Worm (Caenorhabditis elegans) whole organism, L1 larva: ENCODE measurements around the gene C07B5.3.

ENCODE experiments used
- C04F5.9 ChIP-seq: sonication (generic microtip); optimal IDR thresholded peaks from 2 replicates; lab custom pipeline; 2016; ENCODE audit warnings: missing genetic modification characterization, missing compliant biosample characterization
- C16A3.4 ChIP-seq: fragments of 150-350 bp; optimal IDR thresholded peaks from 2 replicates; lab custom pipeline; 2014; ENCODE audit warnings: missing biosample characterization, missing genetic modification characterization
- C34B4.2 ChIP-seq: sonication (generic microtip); optimal IDR thresholded peaks from 2 replicates; lab custom pipeline; 2017; ENCODE audit warnings: mild to moderate bottlenecking, missing genetic modification characterization, missing compliant biosample characterization
- aha-1 ChIP-seq: fragments of 150-350 bp; optimal IDR thresholded peaks from 2 replicates; lab custom pipeline; 2014; ENCODE audit warnings: missing biosample characterization, missing genetic modification characterization
- ama-1 ChIP-seq: fragments of 150-350 bp; optimal IDR thresholded peaks from 2 replicates; lab custom pipeline; 2014
- blmp-1 ChIP-seq: fragments of 150-350 bp; optimal IDR thresholded peaks from 2 replicates; lab custom pipeline; 2014; ENCODE audit warnings: missing biosample characterization, missing genetic modification characterization
- ceh-63 ChIP-seq: fragments of 200-800 bp; sonication (Bioruptor generic); optimal IDR thresholded peaks from 2 replicates; lab custom pipeline; 2018; ENCODE audit warnings: mild to moderate bottlenecking, missing genetic modification characterization, missing compliant biosample characterization
- ceh-90 ChIP-seq: sonication (generic microtip); optimal IDR thresholded peaks from 2 replicates; lab custom pipeline; 2016; ENCODE audit warnings: missing genetic modification characterization, missing compliant biosample characterization
- efl-1 ChIP-seq, 4 experiments: fragments of 150-350 bp; optimal IDR thresholded peaks in 3 of 4; peaks in 1 of 4; 1 replicate in 1 of 4; 2 replicates in 3 of 4; lab custom pipeline; 2014; ENCODE audit warnings: missing biosample characterization in 2 of 4, missing genetic modification characterization in 2 of 4, missing genetic modification reagents in 2 of 4
- egl-27 ChIP-seq, 2 experiments: fragments of 150-350 bp in 1 of 2; sonication (generic microtip); optimal IDR thresholded peaks; 3 replicates each; lab custom pipeline; 2017 to 2018; ENCODE audit warnings: missing biosample characterization in 2 of 2, missing genetic modification characterization in 2 of 2, missing genetic modification reagents in 2 of 2
- elt-2 ChIP-seq: sonication (generic microtip); optimal IDR thresholded peaks from 2 replicates; lab custom pipeline; 2016; ENCODE audit warnings: missing genetic modification characterization, mild to moderate bottlenecking, inconsistent platforms, missing compliant biosample characterization, missing genetic modification reagents
- ets-5 ChIP-seq: fragments of 200-800 bp; sonication (Bioruptor generic); IDR thresholded peaks from 2 replicates; pipeline ENCODE4 v1.3.6; 2022; ENCODE audit warnings: missing genetic modification characterization, missing compliant biosample characterization
- fkh-4 ChIP-seq: sonication (generic microtip); optimal IDR thresholded peaks from 2 replicates; lab custom pipeline; 2016; ENCODE audit warnings: missing compliant biosample characterization, missing genetic modification characterization, borderline replicate concordance
- fkh-8 ChIP-seq: sonication (generic microtip); optimal IDR thresholded peaks from 2 replicates; lab custom pipeline; 2016; ENCODE audit warnings: mild to moderate bottlenecking, missing genetic modification characterization, missing compliant biosample characterization
- grh-1 ChIP-seq: fragments of 200-800 bp; sonication (Bioruptor generic); IDR thresholded peaks from 2 replicates; pipeline ENCODE4 v1.3.6; 2022; ENCODE audit warnings: missing genetic modification reagents, missing genetic modification characterization, missing compliant biosample characterization
- irx-1 ChIP-seq: sonication (generic microtip); optimal IDR thresholded peaks from 2 replicates; lab custom pipeline; 2016; ENCODE audit warnings: missing genetic modification characterization, missing compliant biosample characterization
- jun-1 ChIP-seq: fragments of 150-350 bp; optimal IDR thresholded peaks from 2 replicates; lab custom pipeline; 2014; ENCODE audit warnings: missing biosample characterization, missing genetic modification reagents, missing genetic modification characterization
- lin-13 ChIP-seq: fragments of 150-350 bp; optimal IDR thresholded peaks from 2 replicates; lab custom pipeline; 2014; ENCODE audit warnings: missing biosample characterization, missing genetic modification reagents, missing genetic modification characterization
- lin-14 ChIP-seq: fragments of 200-800 bp; sonication (Bioruptor generic); optimal IDR thresholded peaks from 2 replicates; lab custom pipeline; 2018; ENCODE audit warnings: mild to moderate bottlenecking, missing genetic modification characterization, moderate library complexity, missing compliant biosample characterization
- lin-35 ChIP-seq, 2 experiments: fragments of 150-350 bp; optimal IDR thresholded peaks; 2 replicates each; lab custom pipeline; 2014; ENCODE audit warnings: missing biosample characterization in 2 of 2, missing genetic modification characterization in 2 of 2, missing genetic modification reagents in 2 of 2
- lin-39 ChIP-seq: fragments of 150-350 bp; optimal IDR thresholded peaks from 2 replicates; lab custom pipeline; 2014; ENCODE audit warnings: missing biosample characterization, missing genetic modification reagents, missing genetic modification characterization
- lsy-2 ChIP-seq, 2 experiments: fragments of 150-350 bp; optimal IDR thresholded peaks; 2 replicates each; lab custom pipeline; 2014; ENCODE audit warnings: missing biosample characterization in 2 of 2, missing genetic modification characterization in 2 of 2
- mab-9 ChIP-seq: fragments of 200-800 bp; sonication (Bioruptor generic); IDR thresholded peaks from 2 replicates; pipeline ENCODE4 v1.3.6; 2022; ENCODE audit warnings: missing genetic modification reagents, missing genetic modification characterization, missing compliant biosample characterization
- mdl-1 ChIP-seq, 2 experiments: fragments of 150-350 bp; optimal IDR thresholded peaks; 2 replicates each; lab custom pipeline; 2014 to 2017; ENCODE audit warnings: missing biosample characterization in 2 of 2, missing genetic modification characterization in 2 of 2, inconsistent platforms in 1 of 2
- mep-1 ChIP-seq: fragments of 150-350 bp; optimal IDR thresholded peaks from 2 replicates; lab custom pipeline; 2014; ENCODE audit warnings: missing biosample characterization, missing genetic modification characterization
- nhr-11 ChIP-seq: fragments of 150-350 bp; optimal IDR thresholded peaks from 2 replicates; lab custom pipeline; 2014; ENCODE audit warnings: missing biosample characterization, missing genetic modification characterization
- nhr-12 ChIP-seq: sonication (generic microtip); optimal IDR thresholded peaks from 2 replicates; lab custom pipeline; 2017; ENCODE audit warnings: missing biosample characterization, missing genetic modification characterization
- nhr-19 ChIP-seq: fragments of 200-800 bp; sonication (Bioruptor generic); conservative IDR thresholded peaks from 2 replicates; pipeline ENCODE4 v1.3.6; 2022; ENCODE audit warnings: missing genetic modification characterization, missing compliant biosample characterization
- nhr-20 ChIP-seq: sonication (generic microtip); optimal IDR thresholded peaks from 2 replicates; lab custom pipeline; 2016; ENCODE audit warnings: mild to moderate bottlenecking, missing genetic modification characterization, missing compliant biosample characterization
- nhr-47 ChIP-seq: sonication (generic microtip); optimal IDR thresholded peaks from 2 replicates; lab custom pipeline; 2016; ENCODE audit warnings: mild to moderate bottlenecking, missing genetic modification characterization, moderate library complexity, missing compliant biosample characterization
- nhr-71 ChIP-seq: sonication (generic microtip); optimal IDR thresholded peaks from 2 replicates; lab custom pipeline; 2016; ENCODE audit warnings: mild to moderate bottlenecking, missing genetic modification characterization, moderate library complexity, missing compliant biosample characterization
- nhr-84 ChIP-seq: sonication (generic microtip); optimal IDR thresholded peaks from 2 replicates; lab custom pipeline; 2017; ENCODE audit warnings: missing biosample characterization, missing genetic modification characterization
- nhr-85 ChIP-seq: sonication (generic microtip); peaks from one replicate; lab custom pipeline; 2016; ENCODE audit warnings: missing genetic modification characterization, inconsistent platforms, missing compliant biosample characterization
- pag-3 ChIP-seq: sonication (generic microtip); optimal IDR thresholded peaks from 2 replicates; lab custom pipeline; 2017; ENCODE audit warnings: missing genetic modification characterization, mild to moderate bottlenecking, missing compliant biosample characterization, antibody characterized with exemption, borderline replicate concordance; ENCODE audit not compliant: insufficient read depth
- pax-3 ChIP-seq: fragments of 200-800 bp; sonication (Bioruptor generic); optimal IDR thresholded peaks from 2 replicates; lab custom pipeline; 2018; ENCODE audit warnings: mild to moderate bottlenecking, missing genetic modification characterization, moderate library complexity, missing compliant biosample characterization
- skn-1 ChIP-seq: fragments of 150-350 bp; optimal IDR thresholded peaks from 2 replicates; lab custom pipeline; 2014; ENCODE audit warnings: missing biosample characterization, missing genetic modification characterization
- snu-23 ChIP-seq: sonication (generic microtip); optimal IDR thresholded peaks from 2 replicates; lab custom pipeline; 2016; ENCODE audit warnings: missing genetic modification characterization, missing compliant biosample characterization
- sptf-1 ChIP-seq: fragments of 150-350 bp; optimal IDR thresholded peaks from 2 replicates; lab custom pipeline; 2014; ENCODE audit warnings: missing biosample characterization, missing genetic modification characterization
- sup-37 ChIP-seq: fragments of 200-800 bp; sonication (Bioruptor generic); optimal IDR thresholded peaks from 2 replicates; lab custom pipeline; 2018; ENCODE audit warnings: mild to moderate bottlenecking, missing genetic modification characterization, missing compliant biosample characterization
- tlp-1 ChIP-seq: fragments of 150-350 bp; optimal IDR thresholded peaks from 2 replicates; lab custom pipeline; 2014; ENCODE audit warnings: missing biosample characterization, missing genetic modification characterization
- unc-62 ChIP-seq: fragments of 150-350 bp; optimal IDR thresholded peaks from 2 replicates; lab custom pipeline; 2014; ENCODE audit warnings: missing biosample characterization, missing genetic modification reagents, missing genetic modification characterization
- unc-86 ChIP-seq: sonication (generic microtip); optimal IDR thresholded peaks from 2 replicates; lab custom pipeline; 2016; ENCODE audit warnings: missing genetic modification characterization, missing compliant biosample characterization
- zip-4 ChIP-seq: fragments of 200-800 bp; sonication (Bioruptor generic); optimal IDR thresholded peaks from 2 replicates; lab custom pipeline; 2018; ENCODE audit warnings: mild to moderate bottlenecking, missing genetic modification characterization, moderate library complexity, missing compliant biosample characterization
- ztf-11 ChIP-seq, 2 experiments: sonication (generic microtip); optimal IDR thresholded peaks; 2 replicates each; lab custom pipeline; 2016 to 2017; ENCODE audit warnings: missing genetic modification characterization in 2 of 2, missing biosample characterization in 1 of 2, missing compliant biosample characterization in 1 of 2
- ztf-4 ChIP-seq: fragments of 150-350 bp; optimal IDR thresholded peaks from 2 replicates; lab custom pipeline; 2014; ENCODE audit warnings: missing biosample characterization, missing genetic modification characterization

C07B5.3 gene

DNA sequence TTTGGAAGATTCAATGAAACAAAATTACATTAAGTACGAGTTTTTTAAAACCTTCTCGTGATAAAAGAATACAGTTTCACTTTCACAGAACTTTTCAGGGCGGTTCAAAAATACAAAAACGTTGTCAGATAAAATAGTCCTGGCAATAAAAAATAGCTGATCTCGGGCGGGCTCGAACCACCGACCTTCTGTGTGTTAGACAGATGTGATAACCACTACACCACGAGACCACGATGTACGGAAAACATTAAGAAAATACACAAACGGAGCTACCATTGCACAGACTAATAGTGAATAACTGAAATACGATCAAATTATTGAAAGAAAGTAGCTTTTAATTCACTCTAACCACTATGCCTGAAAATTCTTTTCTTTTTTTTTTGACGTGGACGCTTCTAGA lies 37.9 kb upstream of the C07B5.3 start (continued):
- TF ChIP-seq aha-1 = no peak
- TF ChIP-seq unc-62 (GFP tag; lab: Kevin White, UChicago) = no peak
- TF ChIP-seq egl-27 (tag; optimal IDR thresholded peaks at IDR 0.05; lab: Kevin White, UChicago) = no peak
- no peak for TF ChIP-seq tlp-1 (tag; lab: Kevin White, UChicago)
- TF ChIP-seq mep-1 (tag; lab: Kevin White, UChicago) = peak; percentile 22
- TF ChIP-seq jun-1 (tag; lab: Kevin White, UChicago) = no peak
- TF ChIP-seq ceh-63 (GFP tag; lab: Kevin White, UChicago) = no peak
- TF ChIP-seq nhr-11 = no peak
- no peak for TF ChIP-seq irx-1
- TF ChIP-seq C34B4.2 (tag; lab: Kevin White, UChicago) = no peak
- no peak for TF ChIP-seq ztf-11 (tag; optimal IDR thresholded peaks at IDR 0.05; lab: Kevin White, UChicago)
- TF ChIP-seq ztf-4 (tag; lab: Kevin White, UChicago) = no peak
- no peak for TF ChIP-seq fkh-8 (tag; lab: Kevin White, UChicago)
- no peak for TF ChIP-seq ets-5 (GFP tag; lab: Robert Waterston, UW)
- TF ChIP-seq sup-37 (GFP tag; lab: Kevin White, UChicago) = no peak
- TF ChIP-seq mab-9 (GFP tag; lab: Robert Waterston, UW) = no peak
- TF ChIP-seq lin-39 (tag; lab: Kevin White, UChicago) = no peak
- no peak for TF ChIP-seq nhr-12
- TF ChIP-seq ceh-90 = no peak
- no peak for TF ChIP-seq lin-13 (GFP tag; lab: Kevin White, UChicago)
- no peak for TF ChIP-seq pax-3 (tag; lab: Kevin White, UChicago)
- no peak for TF ChIP-seq sptf-1 (tag; lab: Kevin White, UChicago)
- TF ChIP-seq skn-1 = no peak
- no peak for TF ChIP-seq unc-86 (tag; lab: Kevin White, UChicago)
- TF ChIP-seq fkh-4 = no peak
- TF ChIP-seq nhr-84 (tag; lab: Kevin White, UChicago) = no peak
- TF ChIP-seq ama-1 (lab: Kevin White, UChicago) = no peak
- TF ChIP-seq C04F5.9 (tag; lab: Kevin White, UChicago) = no peak
- peak; percentile 17 for TF ChIP-seq snu-23 (GFP tag; lab: Kevin White, UChicago)
- TF ChIP-seq mdl-1 (tag; optimal IDR thresholded peaks at IDR 0.05; lab: Kevin White, UChicago) = no peak
- no peak for TF ChIP-seq grh-1 (GFP tag; lab: Robert Waterston, UW)

DNA sequence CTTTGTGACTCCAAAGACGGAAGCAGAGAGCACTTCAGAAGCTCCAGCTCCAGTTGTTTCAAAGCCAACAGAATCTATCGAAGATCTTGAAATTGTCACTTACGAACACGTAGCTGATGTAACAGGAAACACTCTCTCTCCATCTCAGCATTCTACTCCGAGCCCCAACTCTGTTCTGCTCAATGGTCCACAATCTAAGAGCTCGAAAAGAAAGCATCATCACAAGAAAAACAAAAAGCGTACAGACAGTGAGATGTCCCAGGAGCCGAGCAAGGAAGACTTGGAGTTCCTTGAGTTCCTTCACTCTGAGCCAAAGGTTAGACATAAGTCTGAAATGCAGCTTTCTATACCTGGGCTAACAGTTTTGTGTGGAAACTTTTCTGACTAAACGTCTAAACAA lies 33.0 kb upstream of the C07B5.3 start:
- peak; percentile 51 for TF ChIP-seq nhr-85 (tag; lab: Kevin White, UChicago)
- TF ChIP-seq efl-1 (optimal IDR thresholded peaks at IDR 0.05; lab: Kevin White, UChicago) = no peak
- TF ChIP-seq efl-1 (GFP tag; optimal IDR thresholded peaks at IDR 0.05 in 1 of 2; lab: Kevin White, UChicago) = peak in 1 of 2 experiments; percentile 73
- no peak for TF ChIP-seq ceh-90

DNA sequence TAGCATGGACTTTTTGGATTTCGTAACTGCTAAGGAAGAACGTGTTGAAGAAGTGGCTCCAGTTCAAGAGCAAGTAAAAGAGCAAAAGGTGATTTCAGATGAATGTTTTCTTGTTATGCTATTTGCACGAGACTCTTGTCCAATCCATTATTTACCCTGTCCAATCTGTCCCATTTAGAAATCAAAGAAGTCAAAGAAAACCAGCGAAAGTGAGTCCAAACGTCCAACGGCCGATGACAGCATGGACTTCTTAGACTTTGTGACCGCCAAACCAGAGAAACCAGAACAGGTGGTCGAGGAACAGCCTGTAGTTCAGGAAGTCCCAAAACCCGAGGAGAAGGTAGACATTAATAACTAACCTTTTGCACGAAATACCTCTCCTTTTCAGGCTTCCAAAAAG lies 32.2 kb upstream of the C07B5.3 start:
- TF ChIP-seq blmp-1 (peak; percentile 57), ceh-63 (GFP tag; lab: Kevin White, UChicago) (no peak), C16A3.4 (tag; lab: Kevin White, UChicago) (no peak), zip-4 (GFP tag; lab: Kevin White, UChicago) (no peak), efl-1 (optimal IDR thresholded peaks at IDR 0.05; lab: Kevin White, UChicago) (no peak), efl-1 (GFP tag; optimal IDR thresholded peaks at IDR 0.05 in 1 of 2; lab: Kevin White, UChicago) (peak in 1 of 2 experiments; percentile 9)

DNA sequence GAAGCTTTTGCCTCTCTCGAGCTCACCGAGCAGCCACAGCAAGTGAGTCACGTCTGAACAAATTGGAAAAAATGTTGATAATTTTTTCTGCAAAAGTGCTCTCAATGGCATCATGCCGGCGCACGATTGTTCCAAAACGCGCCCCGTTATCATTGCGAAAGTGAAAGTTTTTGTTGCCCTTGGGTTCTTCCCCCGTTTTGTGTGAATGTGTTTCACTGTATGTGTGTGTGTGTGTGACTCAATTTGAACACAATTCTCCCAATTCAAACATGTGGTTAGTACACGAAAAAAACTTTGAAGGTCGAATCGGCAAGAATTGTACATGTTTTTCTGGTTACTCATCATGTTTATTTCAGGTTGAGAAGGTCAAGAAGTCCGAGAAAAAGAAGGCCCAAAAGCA lies 30.1 kb upstream of the C07B5.3 start:
- TF ChIP-seq lsy-2 (tag; optimal IDR thresholded peaks at IDR 0.05; lab: Kevin White, UChicago) = peak in 1 of 2 experiments; percentile 29
- TF ChIP-seq blmp-1 = peak; percentile 95
- TF ChIP-seq nhr-19 = peak; percentile 10; the same call in 1 of the 2 replicates
- TF ChIP-seq C16A3.4 (tag; lab: Kevin White, UChicago) = peak; percentile 11
- TF ChIP-seq efl-1 (optimal IDR thresholded peaks at IDR 0.05; lab: Kevin White, UChicago) = no peak
- peak in 1 of 2 experiments; percentile 2 for TF ChIP-seq efl-1 (GFP tag; optimal IDR thresholded peaks at IDR 0.05 in 1 of 2; lab: Kevin White, UChicago)
- TF ChIP-seq lin-13 (GFP tag; lab: Kevin White, UChicago) = no peak
- TF ChIP-seq nhr-20 (tag; lab: Kevin White, UChicago) = peak; percentile 52
- peak; percentile 95 for TF ChIP-seq nhr-85 (tag; lab: Kevin White, UChicago)
- TF ChIP-seq lin-14 (GFP tag; lab: Kevin White, UChicago) = peak; percentile 88
- TF ChIP-seq ztf-4 (tag; lab: Kevin White, UChicago) = no peak
- TF ChIP-seq snu-23 (GFP tag; lab: Kevin White, UChicago) = peak; percentile 9
- TF ChIP-seq elt-2 (tag; lab: Kevin White, UChicago) = peak; percentile 51
- peak in 1 of 2 experiments; percentile 65 for TF ChIP-seq lin-35 (GFP tag; optimal IDR thresholded peaks at IDR 0.05; lab: Kevin White, UChicago)
- no peak for TF ChIP-seq ets-5 (GFP tag; lab: Robert Waterston, UW)
- TF ChIP-seq jun-1 (tag; lab: Kevin White, UChicago) = peak; percentile 27
- peak; percentile 34 for TF ChIP-seq pag-3 (tag; lab: Kevin White, UChicago)
- TF ChIP-seq ztf-11 (tag; optimal IDR thresholded peaks at IDR 0.05; lab: Kevin White, UChicago) = no peak
- TF ChIP-seq nhr-71 = peak; percentile 53
- peak; percentile 56; the same call in 1 of the 2 replicates for TF ChIP-seq grh-1 (GFP tag; lab: Robert Waterston, UW)
- no peak for TF ChIP-seq nhr-47
- TF ChIP-seq mep-1 (tag; lab: Kevin White, UChicago) = peak; percentile 60
